Worm (Caenorhabditis elegans): ENCODE results near the gene upp-1.

DNA sequence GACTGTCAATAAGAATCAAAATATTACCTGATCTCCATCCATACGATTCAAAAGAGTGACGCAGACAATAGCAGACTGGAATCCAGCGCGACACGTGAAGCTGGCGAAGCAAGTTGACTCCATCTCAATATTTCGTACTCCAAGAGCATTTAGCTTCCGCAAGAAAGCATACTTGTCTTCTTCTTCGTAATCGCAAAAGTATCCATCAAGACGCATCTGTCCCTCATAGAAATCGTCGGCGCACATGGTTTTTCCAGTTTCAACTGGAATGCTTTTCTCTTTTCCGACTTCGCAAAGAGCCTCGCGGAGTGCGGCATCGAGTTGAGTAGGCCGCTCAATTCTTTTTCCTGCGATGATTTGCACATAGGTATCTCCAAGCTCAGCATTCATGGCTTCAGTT, 1.6 kb downstream of the upp-1 start:
- TF ChIP-seq F57C9.4 (tag; optimal IDR thresholded peaks at IDR 0.05) (no peak), mes-4 (tag; optimal IDR thresholded peaks at IDR 0.05) (no peak), B0336.3 (GFP tag; IDR thresholded peaks at IDR 0.05) (no peak), bed-2 (GFP tag; IDR thresholded peaks at IDR 0.05) (no peak), nfyb-1 (GFP tag; IDR thresholded peaks at IDR 0.05) (no peak), Y53F4B.3 (GFP tag; IDR thresholded peaks at IDR 0.05) (no peak), snpc-4 (GFP tag; optimal IDR thresholded peaks at IDR 0.05) (no peak), snpc-4 (tag; optimal IDR thresholded peaks at IDR 0.05) (no peak), nhr-80 (tag; optimal IDR thresholded peaks at IDR 0.05) (no peak), F10E7.11 (tag; optimal IDR thresholded peaks at IDR 0.05) (no peak), nhr-120 (GFP tag; IDR thresholded peaks at IDR 0.05) (no peak), C06A6.2 (GFP tag; conservative IDR thresholded peaks at IDR 0.05) (no peak), ceh-58 (GFP tag; IDR thresholded peaks at IDR 0.05) (no peak), T07F8.4 (tag; optimal IDR thresholded peaks at IDR 0.05) (no peak)

All from whole organism, young adult.